Worm (Caenorhabditis elegans): Measurements from ENCODE around the gene col-36.

ce11 chrII:7174843-7175242 lies 6.2 kb upstream of the col-36 start, which contains the start of gene glc-4:
- no peak for TF ChIP-seq nhr-76 (tag; optimal IDR thresholded peaks at IDR 0.05)
- no peak for TF ChIP-seq pha-4 (GFP tag; IDR thresholded peaks at IDR 0.05)
- no peak for TF ChIP-seq pha-4 (tag; optimal IDR thresholded peaks at IDR 0.05)
- TF ChIP-seq unc-62 (GFP tag; optimal IDR thresholded peaks at IDR 0.05 in 1 of 2), result no peak
- TF ChIP-seq unc-62 (tag; optimal IDR thresholded peaks at IDR 0.05), result no peak
- no peak for TF ChIP-seq skn-1 (tag; optimal IDR thresholded peaks at IDR 0.05)
- no peak for TF ChIP-seq mdl-1 (tag; optimal IDR thresholded peaks at IDR 0.05)
- no peak for TF ChIP-seq ama-1 (optimal IDR thresholded peaks at IDR 0.05)
- TF ChIP-seq ceh-82 (tag; optimal IDR thresholded peaks at IDR 0.05), result no peak
- no peak for TF ChIP-seq nhr-25 (tag; optimal IDR thresholded peaks at IDR 0.05; ENCODE audit: borderline replicate concordance, insufficient read depth)
- no peak for TF ChIP-seq F37D6.2 (tag; optimal IDR thresholded peaks at IDR 0.05)
- no peak for TF ChIP-seq nhr-28 (tag; optimal IDR thresholded peaks at IDR 0.05)
- no peak for TF ChIP-seq nhr-237 (tag; optimal IDR thresholded peaks at IDR 0.05)
- TF ChIP-seq lsy-2 (tag; optimal IDR thresholded peaks at IDR 0.05), result no peak
- no peak for TF ChIP-seq unc-39 (tag; optimal IDR thresholded peaks at IDR 0.05)
- TF ChIP-seq ces-1 (GFP tag; optimal IDR thresholded peaks at IDR 0.05), result no peak
